Worm (Caenorhabditis elegans) whole organism, L3 larva: Measurements from ENCODE around the gene F56D6.12.
A peak's percentile ranks its signal among the peaks of the same experiment; 100 is the strongest.

Experiments used
- ZK546.5 ChIP-seq: sonication (generic microtip); optimal IDR thresholded peaks from 2 replicates; lab custom pipeline; 2017; ENCODE audit warnings: missing biosample characterization, missing genetic modification characterization
- ceh-16 ChIP-seq: sonication (generic microtip); optimal IDR thresholded peaks from 2 replicates; lab custom pipeline; 2017; ENCODE audit warnings: missing biosample characterization, missing genetic modification characterization
- ceh-28 ChIP-seq: fragments of 150-350 bp; optimal IDR thresholded peaks from 2 replicates; lab custom pipeline; 2014; ENCODE audit warnings: missing biosample characterization, missing genetic modification reagents, missing genetic modification characterization
- ceh-82 ChIP-seq: fragments of 150-350 bp; optimal IDR thresholded peaks from 2 replicates; lab custom pipeline; 2014; ENCODE audit warnings: missing biosample characterization, missing genetic modification characterization
- daf-12 ChIP-seq: fragments of 150-350 bp; optimal IDR thresholded peaks from 2 replicates; lab custom pipeline; 2014; ENCODE audit warnings: missing biosample characterization, missing genetic modification reagents, missing genetic modification characterization
- egl-27 ChIP-seq: sonication (generic microtip); optimal IDR thresholded peaks from 4 replicates; lab custom pipeline; 2017; ENCODE audit warnings: missing biosample characterization, missing genetic modification reagents, missing genetic modification characterization
- egl-5 ChIP-seq: fragments of 150-350 bp; optimal IDR thresholded peaks from 2 replicates; lab custom pipeline; 2017; ENCODE audit warnings: missing biosample characterization, missing genetic modification reagents, missing genetic modification characterization, inconsistent platforms
- elt-1 ChIP-seq: fragments of 150-350 bp; optimal IDR thresholded peaks from 2 replicates; lab custom pipeline; 2014; ENCODE audit warnings: missing biosample characterization, missing genetic modification characterization
- elt-2 ChIP-seq: sonication (generic microtip); optimal IDR thresholded peaks from 2 replicates; lab custom pipeline; 2016; ENCODE audit warnings: missing genetic modification reagents, mild to moderate bottlenecking, missing genetic modification characterization, missing compliant biosample characterization
- elt-3 ChIP-seq, 3 experiments: fragments of 150-350 bp in 1 of 3; sonication (generic microtip) in 2 of 3; optimal IDR thresholded peaks; 2 replicates in 2 of 3; 4 replicates in 1 of 3; lab custom pipeline; 2014 to 2017; ENCODE audit warnings: missing biosample characterization in 3 of 3, missing genetic modification characterization in 3 of 3
- fkh-10 ChIP-seq: sonication (generic microtip); optimal IDR thresholded peaks from 2 replicates; lab custom pipeline; 2017; ENCODE audit warnings: missing biosample characterization, missing genetic modification reagents, missing genetic modification characterization
- fkh-2 ChIP-seq: fragments of 150-350 bp; optimal IDR thresholded peaks from 2 replicates; lab custom pipeline; 2014; ENCODE audit warnings: missing biosample characterization, missing genetic modification reagents, missing genetic modification characterization
- fos-1 ChIP-seq: fragments of 150-350 bp; optimal IDR thresholded peaks from 2 replicates; lab custom pipeline; 2014; ENCODE audit warnings: missing biosample characterization, missing genetic modification characterization
- hmg-11 ChIP-seq: sonication (generic microtip); optimal IDR thresholded peaks from 2 replicates; lab custom pipeline; 2016; ENCODE audit warnings: missing genetic modification characterization, missing compliant biosample characterization
- jun-1 ChIP-seq: fragments of 150-350 bp; optimal IDR thresholded peaks from 2 replicates; lab custom pipeline; 2014; ENCODE audit warnings: missing biosample characterization, missing genetic modification reagents, missing genetic modification characterization
- lin-15B ChIP-seq: fragments of 150-350 bp; optimal IDR thresholded peaks from 2 replicates; lab custom pipeline; 2014; ENCODE audit warnings: missing biosample characterization, missing genetic modification characterization
- lin-39 ChIP-seq: fragments of 150-350 bp; optimal IDR thresholded peaks from 2 replicates; lab custom pipeline; 2018; ENCODE audit warnings: missing biosample characterization, missing genetic modification reagents, missing genetic modification characterization
- mml-1 ChIP-seq: fragments of 150-350 bp; sonication (generic microtip); optimal IDR thresholded peaks from 3 replicates; lab custom pipeline; 2014; ENCODE audit warnings: missing biosample characterization, missing genetic modification characterization
- nfya-1 ChIP-seq: sonication (generic microtip); optimal IDR thresholded peaks from 2 replicates; lab custom pipeline; 2017; ENCODE audit warnings: missing genetic modification characterization, mild to moderate bottlenecking, missing compliant biosample characterization, antibody characterized with exemption, moderate library complexity; ENCODE audit not compliant: insufficient read depth
- nhr-237 ChIP-seq: fragments of 150-350 bp; optimal IDR thresholded peaks from 2 replicates; lab custom pipeline; 2014; ENCODE audit warnings: missing biosample characterization, missing genetic modification characterization
- nhr-25 ChIP-seq: sonication (generic microtip); optimal IDR thresholded peaks from 2 replicates; lab custom pipeline; 2017; ENCODE audit warnings: missing biosample characterization, missing genetic modification characterization
- nhr-67 ChIP-seq: fragments of 150-350 bp; optimal IDR thresholded peaks from 2 replicates; lab custom pipeline; 2014; ENCODE audit warnings: missing biosample characterization, missing genetic modification characterization
- nhr-76 ChIP-seq: fragments of 150-350 bp; sonication (generic microtip); optimal IDR thresholded peaks from 5 replicates; lab custom pipeline; 2014; ENCODE audit warnings: missing biosample characterization, missing genetic modification characterization
- nhr-77 ChIP-seq: fragments of 150-350 bp; optimal IDR thresholded peaks from 2 replicates; lab custom pipeline; 2014; ENCODE audit warnings: missing biosample characterization, missing genetic modification characterization
- pqm-1 ChIP-seq: fragments of 150-350 bp; optimal IDR thresholded peaks from 2 replicates; lab custom pipeline; 2017; ENCODE audit warnings: missing biosample characterization, missing genetic modification characterization, inconsistent platforms
- sea-2 ChIP-seq: fragments of 150-350 bp; sonication (generic microtip); optimal IDR thresholded peaks from 4 replicates; lab custom pipeline; 2014; ENCODE audit warnings: missing biosample characterization, missing genetic modification reagents, missing genetic modification characterization
- skn-1 ChIP-seq: fragments of 150-350 bp; optimal IDR thresholded peaks from 2 replicates; lab custom pipeline; 2014; ENCODE audit warnings: missing biosample characterization, missing genetic modification characterization
- tbx-2 ChIP-seq: sonication (generic microtip); optimal IDR thresholded peaks from 2 replicates; lab custom pipeline; 2016; ENCODE audit warnings: mild to moderate bottlenecking, missing genetic modification characterization, missing compliant biosample characterization
- unc-39 ChIP-seq: sonication (generic microtip); optimal IDR thresholded peaks from 4 replicates; lab custom pipeline; 2017; ENCODE audit warnings: missing biosample characterization, missing genetic modification characterization
- unc-62 ChIP-seq: fragments of 150-350 bp; sonication (generic microtip); optimal IDR thresholded peaks from 4 replicates; lab custom pipeline; 2014; ENCODE audit warnings: missing biosample characterization, missing genetic modification reagents, missing genetic modification characterization
- ztf-11 ChIP-seq: fragments of 150-350 bp; optimal IDR thresholded peaks from 2 replicates; lab custom pipeline; 2014; ENCODE audit warnings: missing biosample characterization, missing genetic modification characterization
- ztf-4 ChIP-seq: fragments of 150-350 bp; optimal IDR thresholded peaks from 2 replicates; lab custom pipeline; 2014; ENCODE audit warnings: missing biosample characterization, missing genetic modification characterization

Gene F56D6.12

ce11 chrIV:3941658-3942328 lies 33.9 kb downstream of the F56D6.12 start, which contains the start of gene clec-174:
clec-174 (minus strand) TSS chrIV:3941708.
- TF ChIP-seq unc-62 (GFP tag; lab: Kevin White, UChicago) (no peak), fkh-2 (no peak), pqm-1 (peak; percentile 22), ZK546.5 (no peak), ceh-16 (no peak), elt-2 (peak; percentile 49), nfya-1 (tag; lab: Kevin White, UChicago) (no peak), lin-39 (tag; lab: Kevin White, UChicago) (no peak), elt-3 (tag; optimal IDR thresholded peaks at IDR 0.05; lab: Kevin White, UChicago) (no peak)
- TF ChIP-seq, all 47 proteins: peak for 2

DNA sequence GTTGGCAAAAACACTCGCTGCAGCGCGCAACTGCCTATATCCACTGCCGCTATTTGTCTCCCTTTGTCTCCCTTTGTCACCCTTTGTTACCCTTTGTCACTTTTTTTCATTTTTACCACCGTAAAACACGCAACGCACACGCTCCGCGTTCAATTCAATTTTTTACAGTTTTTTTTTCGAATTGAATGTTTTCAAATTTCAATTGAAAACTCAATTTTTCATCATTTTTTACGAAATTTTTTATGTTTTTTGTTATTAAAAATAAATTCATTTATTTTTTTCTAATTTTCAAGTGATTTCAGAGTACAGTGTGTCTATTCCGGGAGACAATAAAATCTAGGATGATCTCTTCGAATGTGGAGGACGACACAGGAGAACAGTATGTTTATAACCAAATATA lies 35.1 kb downstream of the F56D6.12 start, which contains the start of gene Y46C8AL.11:
TSS of gene Y46C8AL.11 (plus strand) at position 301 of the 400 bp plus-strand sequence.
- TF ChIP-seq ceh-82 (no peak), mml-1 (tag; lab: Kevin White, UChicago) (no peak), ceh-28 (tag; lab: Kevin White, UChicago) (no peak), egl-5 (no peak), nfya-1 (tag; lab: Kevin White, UChicago) (no peak), nhr-67 (tag; lab: Kevin White, UChicago) (no peak), pqm-1 (no peak)

DNA sequence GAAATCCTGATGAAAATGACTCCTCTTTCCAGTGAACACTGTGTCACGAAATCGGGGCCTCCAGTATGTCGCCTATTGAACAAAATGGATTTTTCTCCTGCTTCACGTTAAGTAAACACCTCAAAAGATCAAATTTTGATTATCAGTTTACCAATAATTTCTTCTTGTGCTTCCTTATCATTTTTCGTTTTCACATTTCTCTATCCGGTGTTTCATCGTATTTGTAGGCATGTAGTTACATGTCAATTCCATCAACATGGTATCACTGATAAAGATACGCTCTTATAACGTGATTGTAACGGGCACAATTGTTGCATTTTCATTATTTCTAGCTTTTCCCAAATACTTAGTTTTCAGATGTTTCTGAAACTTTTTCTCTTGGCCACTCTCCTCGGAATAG lies 36.5 kb downstream of the F56D6.12 start, which contains the start of gene clec-72:
TSS of gene clec-72 (plus strand) at position 358 of the 400 bp plus-strand sequence.
- TF ChIP-seq nfya-1 (tag; lab: Kevin White, UChicago): no peak
- TF ChIP-seq tbx-2: no peak
- TF ChIP-seq fos-1 (tag; lab: Kevin White, UChicago): no peak
- peak; percentile 41 for TF ChIP-seq skn-1 (tag; lab: Kevin White, UChicago)
- TF ChIP-seq nhr-77 (tag; lab: Kevin White, UChicago): no peak
- TF ChIP-seq jun-1 (tag; lab: Kevin White, UChicago): peak; percentile 84
- TF ChIP-seq elt-2: peak; percentile 98
- TF ChIP-seq pqm-1: peak; percentile 92
- no peak for TF ChIP-seq sea-2 (GFP tag; lab: Kevin White, UChicago)
- TF ChIP-seq hmg-11 (tag; lab: Kevin White, UChicago): no peak
- no peak for TF ChIP-seq unc-39

DNA sequence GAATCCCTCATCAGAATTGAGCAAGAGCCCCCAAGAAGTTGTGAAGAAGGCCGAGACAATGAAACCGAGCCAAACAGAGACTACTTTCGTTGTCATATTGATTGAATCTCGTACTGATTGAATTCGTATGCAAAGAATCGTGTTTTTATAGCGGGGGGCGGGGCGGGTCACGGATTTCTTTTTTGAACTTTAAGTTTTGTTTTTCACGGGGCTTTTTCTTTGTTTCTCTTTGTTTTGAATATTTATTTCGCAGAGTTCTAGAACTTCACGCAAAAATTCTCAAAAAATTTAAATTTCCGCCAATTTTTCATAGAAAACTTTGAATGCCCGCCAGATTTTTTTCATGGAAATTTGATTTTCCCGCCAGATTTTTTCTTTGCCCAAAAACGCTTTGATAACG lies 48.2 kb downstream of the F56D6.12 start, which contains the start of gene clec-73:
TSS of gene clec-73 (minus strand) at position 101 of the 400 bp plus-strand sequence.
- TF ChIP-seq nhr-25: no peak
- TF ChIP-seq elt-1 (tag; lab: Kevin White, UChicago): no peak
- TF ChIP-seq nhr-76: no peak
- TF ChIP-seq egl-27 (tag; lab: Kevin White, UChicago): no peak
- TF ChIP-seq tbx-2: no peak
- TF ChIP-seq ztf-11 (tag; lab: Kevin White, UChicago): no peak
- TF ChIP-seq nhr-237 (tag; lab: Kevin White, UChicago): no peak
- TF ChIP-seq fos-1 (tag; lab: Kevin White, UChicago): no peak
- TF ChIP-seq lin-15B (tag; lab: Kevin White, UChicago): no peak
- no peak for TF ChIP-seq lin-39 (tag; lab: Kevin White, UChicago)
- no peak for TF ChIP-seq nfya-1 (tag; lab: Kevin White, UChicago)
- TF ChIP-seq egl-5: no peak
- no peak for TF ChIP-seq daf-12 (tag; lab: Kevin White, UChicago)
- no peak for TF ChIP-seq ztf-4 (tag; lab: Kevin White, UChicago)
- TF ChIP-seq elt-3 (tag; optimal IDR thresholded peaks at IDR 0.05; lab: Kevin White, UChicago): no peak

DNA sequence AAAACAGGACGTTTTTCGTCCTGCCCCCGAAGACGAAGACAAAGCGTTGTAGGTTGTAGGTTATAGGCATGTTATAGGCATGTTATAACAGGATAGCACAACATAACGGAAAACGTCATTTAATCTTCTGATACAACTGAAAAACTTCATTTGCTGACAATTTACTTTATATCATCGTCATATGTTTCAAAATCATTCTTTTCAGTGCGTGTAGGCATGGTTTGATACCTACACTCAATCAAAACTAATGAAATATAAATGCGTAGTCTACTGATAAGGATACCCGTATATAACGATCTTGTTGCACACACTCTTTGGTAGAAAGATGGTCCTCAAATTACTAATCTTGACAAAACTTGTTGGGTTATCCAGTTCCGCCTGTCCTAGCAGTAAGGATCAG lies 48.8 kb downstream of the F56D6.12 start, which contains the start of gene clec-74:
TSS of gene clec-74 (plus strand) at position 301 of the 400 bp plus-strand sequence.
- TF ChIP-seq egl-5 (no peak), ztf-4 (tag; lab: Kevin White, UChicago) (no peak), fkh-10 (GFP tag; lab: Kevin White, UChicago) (no peak), sea-2 (GFP tag; lab: Kevin White, UChicago) (no peak), nhr-77 (tag; lab: Kevin White, UChicago) (no peak)
